Fruit fly (Drosophila melanogaster) whole organism, pupa: ENCODE data around the gene CycT.

Experiments used
- CG12605 ChIP-seq: fragments of 200-800 bp; sonication (Bioruptor generic); IDR thresholded peaks from 2 replicates; pipeline ENCODE4 v1.3.6; 2022; ENCODE audit warnings: missing biosample characterization, missing genetic modification characterization
- CG13204 ChIP-seq: fragments of 200-800 bp; sonication (Bioruptor generic); optimal IDR thresholded peaks from 2 replicates; lab custom pipeline; 2018; ENCODE audit warnings: missing biosample characterization, mild to moderate bottlenecking, missing genetic modification characterization, moderate library complexity
- CG17806 ChIP-seq: fragments of 200-800 bp; sonication (Bioruptor generic); optimal IDR thresholded peaks from 2 replicates; lab custom pipeline; 2018; ENCODE audit warnings: missing biosample characterization, mild to moderate bottlenecking, missing genetic modification characterization, moderate library complexity
- CG4496 ChIP-seq: fragments of 200-800 bp; sonication (Bioruptor generic); IDR thresholded peaks from 3 replicates; pipeline ENCODE4 v1.3.6; 2022; ENCODE audit warnings: missing biosample characterization, missing genetic modification characterization
- CG9948 ChIP-seq: fragments of 200-800 bp; sonication (Bioruptor generic); optimal IDR thresholded peaks from 2 replicates; lab custom pipeline; 2018; ENCODE audit warnings: missing biosample characterization, mild to moderate bottlenecking, missing genetic modification characterization, moderate library complexity
- EcR ChIP-seq: fragments of 200-800 bp; sonication (Bioruptor generic); optimal IDR thresholded peaks from 3 replicates; lab custom pipeline; 2019; ENCODE audit warnings: missing biosample characterization, missing genetic modification characterization, mild to moderate bottlenecking, moderate library complexity, missing genetic modification reagents
- Snoo ChIP-seq: fragments of 200-800 bp; sonication (Bioruptor generic); optimal IDR thresholded peaks from 3 replicates; lab custom pipeline; 2017; ENCODE audit warnings: missing biosample characterization, mild to moderate bottlenecking, missing genetic modification characterization, inconsistent platforms
- fd96Ca ChIP-seq: fragments of 200-800 bp; sonication (Bioruptor generic); IDR thresholded peaks from 3 replicates; pipeline ENCODE4 v1.3.6; 2022; ENCODE audit warnings: missing biosample characterization, missing genetic modification characterization
- gl ChIP-seq: fragments of 200-800 bp; sonication (Bioruptor generic); optimal IDR thresholded peaks from 2 replicates; lab custom pipeline; 2018; ENCODE audit warnings: missing biosample characterization, mild to moderate bottlenecking, missing genetic modification characterization

dm6 chr3L:17587897-17588296, 30.3 kb upstream of the CycT start:
- TF ChIP-seq CG12605 (GFP tag; lab: Robert Waterston, UW) (no peak), CG17806 (tag; lab: Kevin White, UChicago) (peak; percentile 18), CG4496 (GFP tag; lab: Robert Waterston, UW) (no peak), Snoo (no peak), gl (no peak), EcR (GFP tag; lab: Kevin White, UChicago) (no peak), CG13204 (GFP tag; lab: Kevin White, UChicago) (no peak), fd96Ca (GFP tag; lab: Robert Waterston, UW) (peak; percentile 53; the same call in 2 of the 3 replicates), CG9948 (tag; lab: Kevin White, UChicago) (peak; percentile 54)
